Worm (Caenorhabditis elegans): ENCODE results near the gene F48C5.2.

Gene F48C5.2

ce11 chrX:11465215-11465614 is 11.1 kb upstream of the F48C5.2 start, which contains the start of gene lin-14 (continued):
- TF ChIP-seq dpl-1 (GFP tag; optimal IDR thresholded peaks at IDR 0.05) (peak; percentile 29), nhr-102 (tag; optimal IDR thresholded peaks at IDR 0.05) (peak; percentile 18), aha-1 (tag) (peak; percentile 91), nhr-11 (tag; optimal IDR thresholded peaks at IDR 0.05) (peak; percentile 12), rbr-2 (tag; optimal IDR thresholded peaks at IDR 0.05) (peak; percentile 54), mxl-3 (GFP tag; optimal IDR thresholded peaks at IDR 0.05) (peak; percentile 91), Y105C5A.15 (GFP tag; IDR thresholded peaks at IDR 0.05) (no peak), nhr-6 (tag; optimal IDR thresholded peaks at IDR 0.05) (no peak)

ce11 chrX:11464271-11465103 is 10.4 kb upstream of the F48C5.2 start:
- TF ChIP-seq T20F7.1 (GFP tag; optimal IDR thresholded peaks at IDR 0.05): no peak
- peak; percentile 54 for TF ChIP-seq mep-1 (tag; optimal IDR thresholded peaks at IDR 0.05)
- TF ChIP-seq lim-7 (GFP tag; IDR thresholded peaks at IDR 0.05): no peak
- no peak for TF ChIP-seq sdz-12 (GFP tag; optimal IDR thresholded peaks at IDR 0.05)
- TF ChIP-seq F26F4.8 (GFP tag; conservative IDR thresholded peaks at IDR 0.05): no peak
- TF ChIP-seq gei-8 (GFP tag; optimal IDR thresholded peaks at IDR 0.05): no peak
- TF ChIP-seq nhr-25 (tag; optimal IDR thresholded peaks at IDR 0.05; ENCODE audit: borderline replicate concordance, insufficient read depth): no peak
- TF ChIP-seq aha-1 (tag): no peak
- no peak for TF ChIP-seq F37D6.2 (tag; optimal IDR thresholded peaks at IDR 0.05)
- TF ChIP-seq daf-12 (tag; optimal IDR thresholded peaks at IDR 0.05): no peak
- TF ChIP-seq tag-97 (GFP tag; IDR thresholded peaks at IDR 0.05): no peak
- TF ChIP-seq dve-1 (tag; optimal IDR thresholded peaks at IDR 0.05; ENCODE audit: insufficient read depth): peak; percentile 21
- no peak for TF ChIP-seq lin-29 (GFP tag; IDR thresholded peaks at IDR 0.05)
- TF ChIP-seq zag-1 (tag; optimal IDR thresholded peaks at IDR 0.05): no peak
- no peak for TF ChIP-seq nhr-76 (tag; optimal IDR thresholded peaks at IDR 0.05)
- TF ChIP-seq ceh-28 (tag; optimal IDR thresholded peaks at IDR 0.05): no peak
- no peak for TF ChIP-seq fos-1 (tag; optimal IDR thresholded peaks at IDR 0.05)
- TF ChIP-seq spr-1 (tag; optimal IDR thresholded peaks at IDR 0.05): no peak
- no peak for TF ChIP-seq aly-2 (tag; optimal IDR thresholded peaks at IDR 0.05)
- TF ChIP-seq ces-1 (GFP tag; optimal IDR thresholded peaks at IDR 0.05): no peak
- peak; percentile 68 for TF ChIP-seq dmd-6 (GFP tag; IDR thresholded peaks at IDR 0.05)
- peak; percentile 70 for TF ChIP-seq nhr-28 (tag; optimal IDR thresholded peaks at IDR 0.05)
- TF ChIP-seq unc-39 (tag; optimal IDR thresholded peaks at IDR 0.05): no peak
- TF ChIP-seq lir-3 (tag; optimal IDR thresholded peaks at IDR 0.05): no peak
- no peak for TF ChIP-seq ztf-7 (tag; optimal IDR thresholded peaks at IDR 0.05)
- TF ChIP-seq ama-1 (optimal IDR thresholded peaks at IDR 0.05): no peak
- TF ChIP-seq lsy-2 (tag; optimal IDR thresholded peaks at IDR 0.05): peak in 1 of 2 experiments; percentile 17
- TF ChIP-seq lin-1 (GFP tag; IDR thresholded peaks at IDR 0.05): no peak
- TF ChIP-seq hlh-30 (tag; optimal IDR thresholded peaks at IDR 0.05; ENCODE audit: insufficient read depth): peak; percentile 67
- TF ChIP-seq lin-13 (GFP tag; optimal IDR thresholded peaks at IDR 0.05): no peak
- TF ChIP-seq mxl-2 (GFP tag; conservative IDR thresholded peaks at IDR 0.05): no peak
- no peak for TF ChIP-seq ceh-20 (GFP tag; IDR thresholded peaks at IDR 0.05)
- peak in 1 of 2 experiments; percentile 58 for TF ChIP-seq mdl-1 (tag; optimal IDR thresholded peaks at IDR 0.05)
- no peak for TF ChIP-seq Y105C5A.15 (GFP tag; IDR thresholded peaks at IDR 0.05)
- TF ChIP-seq dmd-9 (GFP tag; IDR thresholded peaks at IDR 0.05): no peak
- TF ChIP-seq Y75B8A.6 (GFP tag; IDR thresholded peaks at IDR 0.05): no peak
- TF ChIP-seq nhr-237 (tag; optimal IDR thresholded peaks at IDR 0.05): no peak
- no peak for TF ChIP-seq ZK337.2 (GFP tag; IDR thresholded peaks at IDR 0.05)
- TF ChIP-seq madf-5 (GFP tag; IDR thresholded peaks at IDR 0.05): no peak
- TF ChIP-seq php-3 (GFP tag; IDR thresholded peaks at IDR 0.05): no peak
- TF ChIP-seq fkh-10 (GFP tag; optimal IDR thresholded peaks at IDR 0.05): no peak
- no peak for TF ChIP-seq ceh-62 (tag; optimal IDR thresholded peaks at IDR 0.05)
- no peak for TF ChIP-seq saeg-2 (GFP tag; IDR thresholded peaks at IDR 0.05)
- TF ChIP-seq daf-8 (GFP tag; IDR thresholded peaks at IDR 0.05): no peak

Measured in whole organism, L4 larva.